Fruit fly (Drosophila melanogaster) whole organism, pupa: ENCODE measurements around the gene CG42869.
A peak's percentile ranks its signal among the peaks of the same experiment; 100 is the strongest.
"Not testable (repeated sequence)": the region's sequence is repeated elsewhere in the genome, so short reads cannot be mapped to it uniquely, and the experiment has no call there.

ENCODE experiments used
- CG10348 ChIP-seq: fragments of 200-800 bp; sonication (Bioruptor generic); IDR thresholded peaks from 2 replicates; pipeline ENCODE4 v1.3.6; 2022; ENCODE audit warnings: missing biosample characterization, missing genetic modification characterization
- CG12605 ChIP-seq: fragments of 200-800 bp; sonication (Bioruptor generic); IDR thresholded peaks from 2 replicates; pipeline ENCODE4 v1.3.6; 2022; ENCODE audit warnings: missing biosample characterization, missing genetic modification characterization
- CG13204 ChIP-seq: fragments of 200-800 bp; sonication (Bioruptor generic); optimal IDR thresholded peaks from 2 replicates; lab custom pipeline; 2018; ENCODE audit warnings: missing biosample characterization, mild to moderate bottlenecking, missing genetic modification characterization, moderate library complexity
- CG14655 ChIP-seq: fragments of 200-800 bp; sonication (Bioruptor generic); optimal IDR thresholded peaks from 3 replicates; lab custom pipeline; 2017; ENCODE audit warnings: mild to moderate bottlenecking, missing biosample characterization, missing genetic modification reagents, missing genetic modification characterization
- CG15710 ChIP-seq: fragments of 200-800 bp; sonication (Bioruptor generic); optimal IDR thresholded peaks from 2 replicates; lab custom pipeline; 2018; ENCODE audit warnings: missing biosample characterization, mild to moderate bottlenecking, missing genetic modification characterization, moderate library complexity
- CG17806 ChIP-seq: fragments of 200-800 bp; sonication (Bioruptor generic); optimal IDR thresholded peaks from 2 replicates; lab custom pipeline; 2018; ENCODE audit warnings: missing biosample characterization, mild to moderate bottlenecking, missing genetic modification characterization, moderate library complexity
- CG32121 ChIP-seq: fragments of 200-800 bp; sonication (Bioruptor generic); IDR thresholded peaks from 2 replicates; pipeline ENCODE4 v1.3.6; 2022; ENCODE audit warnings: missing biosample characterization, missing genetic modification characterization
- CG34367 ChIP-seq: fragments of 200-800 bp; sonication (Bioruptor generic); optimal IDR thresholded peaks from 2 replicates; lab custom pipeline; 2018; ENCODE audit warnings: missing biosample characterization, mild to moderate bottlenecking, missing genetic modification characterization
- CG4496 ChIP-seq: fragments of 200-800 bp; sonication (Bioruptor generic); IDR thresholded peaks from 3 replicates; pipeline ENCODE4 v1.3.6; 2022; ENCODE audit warnings: missing biosample characterization, missing genetic modification characterization
- CG8159 ChIP-seq: fragments of 200-800 bp; sonication (Bioruptor generic); optimal IDR thresholded peaks from 3 replicates; lab custom pipeline; 2018; ENCODE audit warnings: missing biosample characterization, mild to moderate bottlenecking, missing genetic modification characterization, moderate library complexity
- CG8301 ChIP-seq: fragments of 200-800 bp; sonication (Bioruptor generic); optimal IDR thresholded peaks from 2 replicates; lab custom pipeline; 2018; ENCODE audit warnings: missing biosample characterization, mild to moderate bottlenecking, missing genetic modification characterization
- CG9948 ChIP-seq: fragments of 200-800 bp; sonication (Bioruptor generic); optimal IDR thresholded peaks from 2 replicates; lab custom pipeline; 2018; ENCODE audit warnings: missing biosample characterization, mild to moderate bottlenecking, missing genetic modification characterization, moderate library complexity
- D1 ChIP-seq: fragments of 200-800 bp; sonication (Bioruptor generic); optimal IDR thresholded peaks from 2 replicates; lab custom pipeline; 2018; ENCODE audit warnings: missing biosample characterization, mild to moderate bottlenecking, missing genetic modification characterization, moderate library complexity
- EcR ChIP-seq: fragments of 200-800 bp; sonication (Bioruptor generic); optimal IDR thresholded peaks from 3 replicates; lab custom pipeline; 2019; ENCODE audit warnings: missing biosample characterization, missing genetic modification characterization, mild to moderate bottlenecking, moderate library complexity, missing genetic modification reagents
- Ets98B ChIP-seq: fragments of 200-800 bp; sonication (Bioruptor generic); IDR thresholded peaks from 2 replicates; pipeline ENCODE4 v1.3.6; 2022; ENCODE audit warnings: missing biosample characterization, missing genetic modification characterization
- Pif1A ChIP-seq: fragments of 200-800 bp; sonication (Bioruptor generic); optimal IDR thresholded peaks from 3 replicates; lab custom pipeline; 2016; ENCODE audit warnings: missing biosample characterization, missing genetic modification characterization
- Pif1B ChIP-seq: fragments of 200-800 bp; sonication (Bioruptor generic); optimal IDR thresholded peaks from 3 replicates; lab custom pipeline; 2016; ENCODE audit warnings: missing biosample characterization, missing genetic modification characterization
- Snoo ChIP-seq: fragments of 200-800 bp; sonication (Bioruptor generic); optimal IDR thresholded peaks from 3 replicates; lab custom pipeline; 2017; ENCODE audit warnings: missing biosample characterization, mild to moderate bottlenecking, missing genetic modification characterization, inconsistent platforms
- fd96Ca ChIP-seq: fragments of 200-800 bp; sonication (Bioruptor generic); IDR thresholded peaks from 3 replicates; pipeline ENCODE4 v1.3.6; 2022; ENCODE audit warnings: missing biosample characterization, missing genetic modification characterization
- gl ChIP-seq: fragments of 200-800 bp; sonication (Bioruptor generic); optimal IDR thresholded peaks from 2 replicates; lab custom pipeline; 2018; ENCODE audit warnings: missing biosample characterization, mild to moderate bottlenecking, missing genetic modification characterization
- rn ChIP-seq: fragments of 200-800 bp; sonication (Bioruptor generic); IDR thresholded peaks from 2 replicates; pipeline ENCODE4 v1.3.6; 2022; ENCODE audit warnings: missing biosample characterization, missing genetic modification characterization

Gene CG42869

DNA sequence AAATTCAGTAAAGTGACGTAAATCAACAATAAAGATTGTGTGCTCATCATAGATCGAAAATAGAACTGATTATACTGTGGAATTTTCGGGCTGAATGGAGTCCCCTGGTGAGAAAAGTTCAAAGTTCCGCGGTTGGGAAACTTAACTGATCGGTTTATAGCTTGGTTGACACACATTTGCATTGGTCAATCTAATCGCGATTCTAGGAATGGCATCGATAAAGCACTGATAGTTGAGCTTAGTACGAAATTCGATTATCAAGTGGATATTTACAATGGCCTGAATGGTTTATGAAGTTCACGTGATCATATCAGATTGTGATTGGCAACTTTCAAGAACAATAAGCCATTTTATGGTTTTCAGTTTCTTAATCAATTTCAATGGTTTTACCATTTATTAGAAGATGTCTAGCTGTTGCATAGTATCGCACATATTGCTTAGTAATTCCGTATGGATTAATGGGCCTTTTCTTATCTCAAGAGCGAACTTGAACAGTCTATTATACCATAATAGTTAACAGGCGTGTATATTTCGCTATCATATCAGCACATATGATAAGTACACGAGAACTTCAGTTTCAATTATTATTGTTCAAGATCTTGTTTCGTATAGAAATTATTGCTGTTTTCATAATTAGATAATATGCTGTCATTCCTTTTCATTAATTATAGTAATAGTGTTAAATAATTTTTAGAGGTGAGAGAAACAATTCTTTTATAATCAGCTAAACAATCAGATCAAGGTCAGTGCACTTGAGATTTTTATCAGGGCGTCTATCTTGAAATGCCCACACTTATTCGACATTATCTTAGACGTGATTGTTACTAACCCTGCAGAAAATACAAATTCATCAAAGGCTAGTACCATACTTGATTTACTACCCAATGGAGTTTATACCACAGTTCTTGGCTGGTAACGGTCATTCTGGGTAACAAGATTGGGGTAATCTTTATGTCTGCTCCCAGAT is 12.6 kb upstream of the CG42869 start, which contains the start of gene CG31233:
CG31233 (plus strand) TSS at position 900 of the 967 bp plus-strand sequence.
- TF ChIP-seq Snoo (no peak), CG10348 (no peak)

DNA sequence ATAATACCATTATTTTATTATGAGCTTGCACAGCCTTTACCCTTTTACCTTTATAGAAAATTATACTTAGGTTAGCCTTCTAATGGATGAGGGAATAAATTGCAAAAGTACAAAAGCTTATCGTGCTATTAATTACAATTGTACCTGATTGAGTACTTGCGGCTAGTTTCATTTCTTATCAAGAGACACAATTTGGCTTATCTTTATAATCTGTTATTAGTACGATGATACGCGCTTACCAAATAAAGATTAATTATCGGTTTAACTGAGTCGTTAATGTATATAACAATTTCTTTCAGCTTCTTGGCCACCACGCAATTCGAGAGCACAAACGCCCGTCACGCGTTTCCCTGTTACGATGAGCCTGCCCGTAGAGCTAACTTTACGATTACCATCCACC is 9.2 kb upstream of the CG42869 start:
- TF ChIP-seq CG9948 (no peak), CG4496 (GFP tag; lab: Robert Waterston, UW) (no peak), Snoo (no peak), CG32121 (GFP tag; lab: Robert Waterston, UW) (no peak), CG12605 (GFP tag; lab: Robert Waterston, UW) (no peak), gl (tag; lab: Kevin White, UChicago) (no peak)

DNA sequence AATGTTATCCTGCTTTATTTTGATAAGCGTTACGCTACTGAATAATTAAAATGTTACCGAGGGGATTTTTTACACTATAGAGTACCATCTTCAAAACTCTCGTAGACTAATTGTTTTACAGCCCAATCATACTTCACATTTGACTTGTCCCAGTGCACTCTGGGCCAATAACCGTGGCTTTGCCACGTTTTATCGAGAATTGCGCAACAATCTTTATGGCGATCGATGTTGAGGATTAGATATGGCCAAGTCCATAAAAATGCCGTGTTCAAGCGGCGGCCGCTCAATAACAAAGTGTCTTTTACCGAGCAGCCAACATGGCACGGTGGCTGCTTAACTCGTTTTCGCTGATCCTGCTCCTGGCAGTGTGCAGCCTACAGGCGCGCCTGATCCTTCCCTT is 8.3 kb upstream of the CG42869 start, which contains the start of gene CG31343:
CG31343 (plus strand) TSS at position 279 of the 400 bp plus-strand sequence.
- no peak for TF ChIP-seq CG13204
- TF ChIP-seq, all 21 proteins: peak for 0

DNA sequence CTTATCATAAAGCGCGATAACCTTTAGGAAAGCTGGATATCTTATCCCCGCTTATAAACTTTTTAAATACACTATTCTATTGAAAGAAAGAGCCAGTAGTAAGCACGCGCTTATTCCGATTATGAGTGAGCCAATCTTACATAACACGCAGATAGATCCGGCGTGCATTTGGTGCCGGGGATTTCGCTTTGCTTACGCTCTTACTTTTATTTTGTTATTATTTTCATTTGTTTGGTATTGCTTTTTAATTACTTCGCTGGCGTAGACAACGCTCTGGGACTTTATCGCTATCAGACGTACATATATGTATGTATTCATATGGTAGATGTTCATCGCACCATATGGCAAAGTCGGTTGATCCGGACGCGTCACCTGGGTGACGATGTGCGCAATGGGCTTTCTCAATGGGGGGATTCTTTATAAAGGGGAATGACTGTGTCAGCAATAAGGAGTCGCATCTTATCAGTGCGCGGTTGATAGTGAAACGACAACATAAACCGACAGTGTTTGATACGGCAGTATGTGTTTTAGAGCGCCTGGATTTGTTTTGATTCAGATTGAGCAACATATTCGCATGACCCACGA is 4.2 kb upstream of the CG42869 start:
- TF ChIP-seq EcR (peak; percentile 65), D1 (tag; lab: Kevin White, UChicago) (no peak)

DNA sequence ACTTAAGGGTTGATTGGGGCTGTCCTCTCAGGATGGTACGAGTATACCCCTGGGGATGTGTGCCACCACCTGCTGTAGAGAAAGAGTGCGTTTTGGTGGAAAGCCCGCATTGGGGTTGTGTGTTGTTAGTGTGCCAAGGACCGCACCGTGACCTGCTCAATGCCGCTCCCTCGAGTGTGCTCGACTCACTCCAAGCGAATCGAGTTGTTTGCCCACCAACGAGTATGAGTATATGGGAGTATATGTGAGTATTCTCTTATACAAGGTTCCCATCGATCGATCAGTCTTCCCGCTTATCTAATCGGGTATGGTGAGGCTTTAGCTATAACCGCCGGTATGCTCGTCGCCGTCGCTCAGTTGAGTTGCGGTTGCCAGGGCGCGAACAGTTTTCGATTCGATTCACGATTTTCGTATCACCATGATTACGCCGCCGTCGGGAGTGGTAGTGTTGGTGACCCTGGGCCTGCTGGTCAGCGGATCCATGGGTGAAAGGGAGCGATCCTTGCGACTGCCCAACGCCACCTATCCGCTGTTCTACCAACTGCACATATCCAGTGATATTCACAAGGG is 3.2 kb upstream of the CG42869 start, which contains the start of gene CG5849:
CG5849 (plus strand) TSS at position 356 of the 570 bp plus-strand sequence.
- TF ChIP-seq CG8159 (tag; lab: Kevin White, UChicago) (no peak), CG12605 (GFP tag; lab: Robert Waterston, UW) (no peak), CG9948 (no peak), Pif1B (no peak), CG8301 (no peak), CG15710 (no peak), CG10348 (no peak), CG17806 (tag; lab: Kevin White, UChicago) (no peak), Snoo (no peak), CG4496 (GFP tag; lab: Robert Waterston, UW) (no peak), EcR (no peak)

DNA sequence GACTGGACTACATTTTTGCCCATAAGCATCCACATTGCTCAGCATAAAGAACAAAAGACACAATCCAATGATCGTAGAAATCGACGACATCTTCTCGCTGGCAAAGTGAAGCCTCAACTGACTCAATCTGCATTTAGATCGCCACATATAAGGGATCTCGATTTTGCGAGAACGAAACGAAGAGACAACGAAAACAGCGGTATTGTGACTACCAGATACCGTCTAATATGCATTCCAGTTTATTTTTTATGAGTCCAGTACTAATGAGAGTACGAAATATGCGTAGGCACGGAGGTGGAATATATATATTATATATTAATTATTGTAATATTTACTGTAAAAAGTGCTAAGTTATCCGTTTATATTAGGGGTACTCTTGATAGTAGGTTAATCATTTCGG is 2.4 kb upstream of the CG42869 start, which contains the start of gene CG34034:
CG34034 (minus strand) TSS at position 101 of the 400 bp plus-strand sequence.
- TF ChIP-seq Ets98B (GFP tag; lab: Robert Waterston, UW) (no peak), Pif1A (GFP tag; lab: Kevin White, UChicago) (no peak), Snoo (no peak), CG8301 (no peak)
- TF ChIP-seq, all 21 proteins: peak for 0

DNA sequence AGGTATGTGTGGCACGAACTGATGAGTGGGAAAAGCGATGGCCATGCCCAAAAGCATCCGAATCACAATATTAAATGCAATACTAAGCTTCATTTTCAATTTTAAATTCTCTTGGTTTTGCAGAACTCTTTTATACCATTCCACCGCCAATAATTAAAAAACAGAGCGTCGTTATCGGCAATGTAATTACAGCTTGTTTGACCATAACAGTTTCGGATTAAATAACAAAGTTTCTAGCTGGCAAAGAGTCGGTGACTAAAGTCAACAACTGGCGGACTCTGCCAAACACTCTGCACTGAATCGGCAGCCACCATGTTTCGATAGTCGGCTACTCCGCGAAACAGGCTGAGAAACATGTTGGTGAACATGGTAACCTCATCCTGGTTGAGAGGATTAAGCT is 615 bp upstream of the CG42869 start, which contains the start of gene CG42870:
CG42870 (minus strand) TSS at position 101 of the 400 bp plus-strand sequence.
- TF ChIP-seq CG8301: no peak
- TF ChIP-seq CG15710: no peak
- TF ChIP-seq Snoo: no peak
- no peak for TF ChIP-seq EcR
- TF ChIP-seq gl (tag; lab: Kevin White, UChicago): no peak
- TF ChIP-seq CG14655 (GFP tag; lab: Kevin White, UChicago): no peak
- TF ChIP-seq CG8159 (tag; lab: Kevin White, UChicago): no peak
- no peak for TF ChIP-seq Ets98B (GFP tag; lab: Robert Waterston, UW)
- no peak for TF ChIP-seq CG12605 (GFP tag; lab: Robert Waterston, UW)
- TF ChIP-seq CG10348: no peak

DNA sequence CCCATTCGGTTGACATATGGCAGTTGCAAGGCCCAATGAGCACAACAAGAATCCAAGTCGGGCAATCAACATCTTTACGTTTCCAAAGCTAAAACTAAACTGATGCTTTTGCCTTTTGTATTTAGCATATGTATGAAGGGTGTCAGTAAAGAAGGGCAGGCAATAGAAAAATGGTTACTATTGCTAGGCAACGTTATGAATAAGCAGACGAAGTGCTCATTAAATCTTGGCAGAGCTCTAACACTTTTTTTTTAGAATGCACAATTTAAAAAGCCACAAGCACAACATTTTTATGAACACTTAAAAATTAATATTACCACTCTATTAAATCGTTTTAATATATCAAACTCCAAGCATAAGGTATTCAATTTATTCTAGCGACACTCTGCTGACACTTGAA is 453 bp downstream of the CG42869 start, which contains the start of gene Sfp93F:
Sfp93F (minus strand) TSS at position 101 of the 400 bp plus-strand sequence.
- TF ChIP-seq CG13204; Pif1A (GFP tag; lab: Kevin White, UChicago); CG15710: not testable (repeated sequence)

DNA sequence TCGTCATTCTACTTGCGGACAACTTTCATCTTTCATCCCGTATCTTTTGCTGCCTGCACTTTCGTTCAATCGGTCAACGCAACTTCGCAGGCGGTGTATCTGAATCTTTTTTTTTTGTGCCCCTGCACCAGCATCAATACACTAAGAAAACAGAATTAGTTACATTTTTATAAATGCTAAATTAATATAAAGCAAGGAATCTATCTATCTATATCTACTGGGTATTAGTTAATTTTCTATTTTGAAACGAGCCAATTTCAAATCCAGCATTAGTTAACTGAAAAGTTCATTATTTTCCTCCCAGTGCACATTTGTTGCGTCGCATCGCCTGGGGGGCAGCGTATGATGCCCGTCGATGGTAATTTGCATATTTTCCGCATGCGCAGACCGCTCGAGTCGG is 3.7 kb downstream of the CG42869 start:
- TF ChIP-seq CG17806 (tag; lab: Kevin White, UChicago) (peak; percentile 43), CG8301 (peak; percentile 64), CG9948 (peak; percentile 50), CG4496 (GFP tag; lab: Robert Waterston, UW) (peak; percentile 78), CG15710 (peak; percentile 28), Snoo (peak; percentile 18), fd96Ca (GFP tag; lab: Robert Waterston, UW) (peak; percentile 74), CG13204 (no peak), Pif1B (peak; percentile 49), rn (GFP tag; lab: Robert Waterston, UW) (peak; percentile 72), Pif1A (GFP tag; lab: Kevin White, UChicago) (peak; percentile 18), EcR (no peak), CG34367 (tag; lab: Kevin White, UChicago) (peak; percentile 36), Ets98B (GFP tag; lab: Robert Waterston, UW) (peak; percentile 85), CG10348 (peak; percentile 51), CG8159 (tag; lab: Kevin White, UChicago) (peak; percentile 41), CG14655 (GFP tag; lab: Kevin White, UChicago) (peak; percentile 70), CG32121 (GFP tag; lab: Robert Waterston, UW) (peak; percentile 90), gl (tag; lab: Kevin White, UChicago) (no peak), CG12605 (GFP tag; lab: Robert Waterston, UW) (peak; percentile 76), D1 (tag; lab: Kevin White, UChicago) (no peak)
